Fruit fly (Drosophila melanogaster) whole organism, embryonic: ENCODE results near the gene wam.

Source experiments
- Asciz ChIP-seq: fragments of 200-800 bp; sonication (Bioruptor generic); optimal IDR thresholded peaks from 2 replicates; lab custom pipeline; 2017; ENCODE audit warnings: missing biosample characterization, mild to moderate bottlenecking, missing genetic modification characterization, missing genetic modification reagents
- Bdp1 ChIP-seq: fragments of 200-800 bp; sonication (Bioruptor generic); optimal IDR thresholded peaks from 3 replicates; lab custom pipeline; 2016; ENCODE audit warnings: missing biosample characterization, missing genetic modification characterization
- CG10565 ChIP-seq: fragments of 200-800 bp; sonication (Bioruptor generic); optimal IDR thresholded peaks from 3 replicates; lab custom pipeline; 2016; ENCODE audit warnings: missing biosample characterization, mild to moderate bottlenecking, missing genetic modification characterization
- CG15479 ChIP-seq: fragments of 200-800 bp; sonication (Bioruptor generic); optimal IDR thresholded peaks from 3 replicates; lab custom pipeline; 2019; ENCODE audit warnings: missing biosample characterization, mild to moderate bottlenecking, missing genetic modification characterization, moderate library complexity
- CG17186 ChIP-seq: fragments of 200-800 bp; sonication (Bioruptor generic); optimal IDR thresholded peaks from 3 replicates; lab custom pipeline; 2017; ENCODE audit warnings: missing biosample characterization, missing genetic modification reagents, missing genetic modification characterization
- CG18011 ChIP-seq: fragments of 200-800 bp; sonication (Bioruptor generic); optimal IDR thresholded peaks from 2 replicates; lab custom pipeline; 2017; ENCODE audit warnings: missing biosample characterization, missing genetic modification characterization, mild to moderate bottlenecking, moderate library complexity, missing genotype
- CG30403 ChIP-seq: fragments of 200-800 bp; sonication (Bioruptor generic); optimal IDR thresholded peaks from 3 replicates; lab custom pipeline; 2016; ENCODE audit warnings: missing biosample characterization, missing genetic modification characterization
- CG31388 ChIP-seq: fragments of 200-800 bp; sonication (Bioruptor generic); optimal IDR thresholded peaks from 2 replicates; lab custom pipeline; 2016; ENCODE audit warnings: missing biosample characterization, missing genetic modification characterization
- CG3163 ChIP-seq: fragments of 200-800 bp; sonication (Bioruptor generic); optimal IDR thresholded peaks from 3 replicates; lab custom pipeline; 2016; ENCODE audit warnings: missing biosample characterization, missing genetic modification characterization
- CG32772 ChIP-seq: fragments of 200-800 bp; sonication (Bioruptor generic); IDR thresholded peaks from 2 replicates; pipeline ENCODE4 v1.3.6; 2022; ENCODE audit warnings: missing biosample characterization, missing genetic modification characterization
- CG4360 ChIP-seq: fragments of 200-800 bp; sonication (Bioruptor generic); IDR thresholded peaks from 2 replicates; pipeline ENCODE4 v1.3.6; 2022; ENCODE audit warnings: missing biosample characterization, missing genetic modification characterization
- CG4404 ChIP-seq: fragments of 200-800 bp; sonication (Bioruptor generic); IDR thresholded peaks from 2 replicates; pipeline ENCODE4 v1.3.6; 2022; ENCODE audit warnings: missing biosample characterization, missing genetic modification characterization
- CG6689 ChIP-seq: fragments of 200-800 bp; sonication (Bioruptor generic); IDR thresholded peaks from 2 replicates; pipeline ENCODE4 v1.3.6; 2022; ENCODE audit warnings: missing biosample characterization, missing genetic modification characterization
- CG7556 ChIP-seq: fragments of 200-800 bp; sonication (Bioruptor generic); optimal IDR thresholded peaks from 2 replicates; lab custom pipeline; 2017; ENCODE audit warnings: missing biosample characterization, mild to moderate bottlenecking, missing genetic modification characterization
- CG7839 ChIP-seq: fragments of 200-800 bp; sonication (Bioruptor generic); optimal IDR thresholded peaks from 3 replicates; lab custom pipeline; 2018; ENCODE audit warnings: missing biosample characterization, mild to moderate bottlenecking, missing genetic modification characterization, moderate library complexity
- CG7987 ChIP-seq: fragments of 200-800 bp; sonication (Bioruptor generic); optimal IDR thresholded peaks from 2 replicates; lab custom pipeline; 2018; ENCODE audit warnings: missing biosample characterization, mild to moderate bottlenecking, missing genetic modification characterization, moderate library complexity
- CG8388 ChIP-seq: fragments of 200-800 bp; sonication (Bioruptor generic); optimal IDR thresholded peaks from 2 replicates; lab custom pipeline; 2019; ENCODE audit warnings: missing biosample characterization, mild to moderate bottlenecking, missing genetic modification characterization, moderate library complexity
- CG9797 ChIP-seq: fragments of 200-800 bp; sonication (Bioruptor generic); optimal IDR thresholded peaks from 3 replicates; lab custom pipeline; 2018; ENCODE audit warnings: missing biosample characterization, mild to moderate bottlenecking, missing genetic modification characterization
- Chrac-16 ChIP-seq: fragments of 200-800 bp; sonication (Bioruptor generic); optimal IDR thresholded peaks from 3 replicates; lab custom pipeline; 2016; ENCODE audit warnings: missing biosample characterization, missing genetic modification characterization
- E2f1 ChIP-seq: fragments of 200-800 bp; sonication (Bioruptor generic); IDR thresholded peaks from 2 replicates; pipeline ENCODE4 v1.3.6; 2022; ENCODE audit warnings: missing biosample characterization, missing genetic modification characterization
- E2f2 ChIP-seq: fragments of 200-800 bp; sonication (Bioruptor generic); IDR thresholded peaks from 2 replicates; pipeline ENCODE4 v1.3.6; 2022; ENCODE audit warnings: missing biosample characterization, missing genetic modification characterization
- Eip74EF ChIP-seq, 2 experiments: fragments of 200-800 bp in 1 of 2; fragments of >200 bp in 1 of 2; sonication (Bioruptor generic) in 1 of 2; optimal IDR thresholded peaks; 2 replicates each; lab custom pipeline; 2017 to 2019; ENCODE audit warnings: missing biosample characterization in 2 of 2, missing genetic modification characterization in 2 of 2, mild to moderate bottlenecking in 1 of 2, moderate library complexity in 1 of 2
- Lpt ChIP-seq: fragments of >200 bp; optimal IDR thresholded peaks from 2 replicates; lab custom pipeline; 2018; ENCODE audit warnings: missing biosample characterization, missing genetic modification characterization
- MBD-R2 ChIP-seq: fragments of 200-800 bp; sonication (Bioruptor generic); IDR thresholded peaks from 2 replicates; pipeline ENCODE4 v1.3.6; 2022; ENCODE audit warnings: missing biosample characterization, missing genetic modification characterization
- MESR4 ChIP-seq: fragments of 200-800 bp; sonication (Bioruptor generic); optimal IDR thresholded peaks from 2 replicates; lab custom pipeline; 2018; ENCODE audit warnings: missing biosample characterization, mild to moderate bottlenecking, missing genetic modification characterization, moderate library complexity
- Ptx1 ChIP-seq: fragments of 200-800 bp; sonication (Bioruptor generic); IDR thresholded peaks from 2 replicates; pipeline ENCODE4 v1.3.6; 2022; ENCODE audit warnings: missing biosample characterization, missing genetic modification characterization
- Stat92E ChIP-seq, 3 experiments: fragments of >200 bp in 2 of 3; fragments of 200-800 bp in 1 of 3; sonication (Bioruptor generic) in 1 of 3; optimal IDR thresholded peaks; 2 replicates each; lab custom pipeline; 2017 to 2019; ENCODE audit warnings: missing biosample characterization in 3 of 3, missing genetic modification characterization in 3 of 3, mild to moderate bottlenecking in 1 of 3, moderate library complexity in 1 of 3
- Trl ChIP-seq, 3 experiments: fragments of >200 bp in 2 of 3; fragments of 200-800 bp in 1 of 3; sonication (Bioruptor generic) in 1 of 3; optimal IDR thresholded peaks; 2 replicates in 1 of 3; 3 replicates in 2 of 3; lab custom pipeline; 2016 to 2017; ENCODE audit warnings: missing biosample characterization in 1 of 3, missing genetic modification characterization in 1 of 3
- Xbp1 ChIP-seq: fragments of 200-800 bp; sonication (Bioruptor generic); optimal IDR thresholded peaks from 3 replicates; lab custom pipeline; 2016; ENCODE audit warnings: missing biosample characterization, mild to moderate bottlenecking, missing genetic modification characterization
- ab ChIP-seq: fragments of 200-800 bp; sonication (Bioruptor generic); optimal IDR thresholded peaks from 2 replicates; lab custom pipeline; 2016; ENCODE audit warnings: missing biosample characterization, missing genetic modification characterization
- al ChIP-seq: fragments of 200-800 bp; sonication (Bioruptor generic); IDR thresholded peaks from 2 replicates; pipeline ENCODE4 v1.3.6; 2022; ENCODE audit warnings: missing biosample characterization, missing genetic modification characterization
- dan ChIP-seq: fragments of 200-800 bp; sonication (Bioruptor generic); IDR thresholded peaks from 2 replicates; pipeline ENCODE4 v1.3.6; 2022; ENCODE audit warnings: missing biosample characterization, missing genetic modification characterization
- danr ChIP-seq: fragments of 200-800 bp; sonication (Bioruptor generic); IDR thresholded peaks from 2 replicates; pipeline ENCODE4 v1.3.6; 2022; ENCODE audit warnings: missing biosample characterization, missing genetic modification characterization
- dmrt99B ChIP-seq: fragments of 200-800 bp; sonication (Bioruptor generic); optimal IDR thresholded peaks from 2 replicates; lab custom pipeline; 2018; ENCODE audit warnings: missing biosample characterization, mild to moderate bottlenecking, missing genetic modification characterization, moderate library complexity
- emc ChIP-seq: fragments of 200-800 bp; sonication (Bioruptor generic); optimal IDR thresholded peaks from 2 replicates; lab custom pipeline; 2016; ENCODE audit warnings: missing biosample characterization, missing genetic modification characterization
- fd96Cb ChIP-seq: fragments of 200-800 bp; sonication (Bioruptor generic); optimal IDR thresholded peaks from 2 replicates; lab custom pipeline; 2018; ENCODE audit warnings: missing biosample characterization, mild to moderate bottlenecking, missing genetic modification characterization, moderate library complexity
- ftz-f1 ChIP-seq: fragments of 200-800 bp; sonication (Bioruptor generic); optimal IDR thresholded peaks from 2 replicates; lab custom pipeline; 2016; ENCODE audit warnings: missing biosample characterization, missing genetic modification characterization
- fu2 ChIP-seq: fragments of 200-800 bp; sonication (Bioruptor generic); optimal IDR thresholded peaks from 2 replicates; lab custom pipeline; 2016; ENCODE audit warnings: missing biosample characterization, missing genetic modification characterization
- hkb ChIP-seq, 2 experiments: fragments of 200-800 bp in 1 of 2; fragments of >200 bp in 1 of 2; sonication (Bioruptor generic) in 1 of 2; IDR thresholded peaks in 1 of 2; optimal IDR thresholded peaks in 1 of 2; 2 replicates each; pipeline versions ENCODE4 v1.3.6 to Lab custom; 2017 to 2022; ENCODE audit warnings: missing biosample characterization in 1 of 2, missing genetic modification characterization in 1 of 2
- hth ChIP-seq: fragments of >200 bp; optimal IDR thresholded peaks from 2 replicates; lab custom pipeline; 2017; ENCODE audit warnings: inconsistent platforms
- lab ChIP-seq: fragments of 200-800 bp; sonication (Bioruptor generic); optimal IDR thresholded peaks from 3 replicates; lab custom pipeline; 2017; ENCODE audit warnings: missing biosample characterization, missing genetic modification characterization, mild to moderate bottlenecking, moderate library complexity, missing genetic modification reagents
- luna ChIP-seq: fragments of 200-800 bp; sonication (Bioruptor generic); optimal IDR thresholded peaks from 2 replicates; lab custom pipeline; 2016; ENCODE audit warnings: missing biosample characterization, missing genetic modification characterization
- maf-S ChIP-seq: fragments of 200-800 bp; sonication (Bioruptor generic); optimal IDR thresholded peaks from 2 replicates; lab custom pipeline; 2016; ENCODE audit warnings: missing biosample characterization, missing genetic modification characterization
- nom ChIP-seq: fragments of 200-800 bp; sonication (Bioruptor generic); optimal IDR thresholded peaks from 2 replicates; lab custom pipeline; 2017; ENCODE audit warnings: missing biosample characterization, missing genetic modification characterization, mild to moderate bottlenecking, moderate library complexity, missing genetic modification reagents
- pzg ChIP-seq: fragments of 200-800 bp; sonication (Bioruptor generic); optimal IDR thresholded peaks from 3 replicates; lab custom pipeline; 2018; ENCODE audit warnings: missing biosample characterization, mild to moderate bottlenecking, missing genetic modification characterization, moderate library complexity
- sima ChIP-seq: fragments of 200-800 bp; sonication (Bioruptor generic); optimal IDR thresholded peaks from 2 replicates; lab custom pipeline; 2016; ENCODE audit warnings: missing biosample characterization, missing genetic modification characterization
- tx ChIP-seq: fragments of 200-800 bp; sonication (Bioruptor generic); optimal IDR thresholded peaks from 2 replicates; lab custom pipeline; 2016; ENCODE audit warnings: missing biosample characterization, missing genetic modification characterization
- unc-4 ChIP-seq: fragments of 200-800 bp; sonication (Bioruptor generic); IDR thresholded peaks from 2 replicates; pipeline ENCODE4 v1.3.6; 2022; ENCODE audit warnings: missing biosample characterization, missing genetic modification characterization; ENCODE audit not compliant: partially characterized antibody
- zf30C ChIP-seq: fragments of 200-800 bp; sonication (Bioruptor generic); optimal IDR thresholded peaks from 3 replicates; lab custom pipeline; 2018; ENCODE audit warnings: missing biosample characterization, mild to moderate bottlenecking, missing genetic modification characterization

wam gene

dm6 chr3R:23251256-23251655, 36.6 kb downstream of the wam start, which contains the start of the genes Rad60 and EloA (continued):
- TF ChIP-seq sima (no peak), CG4404 (GFP tag; lab: Robert Waterston, UW) (peak; percentile 51), al (GFP tag; lab: Robert Waterston, UW) (peak; percentile 65; the same call in 1 of the 2 replicates), dan (GFP tag; lab: Robert Waterston, UW) (no peak), unc-4 (GFP tag; lab: Robert Waterston, UW) (peak; percentile 65), zf30C (no peak), CG17186 (GFP tag; lab: Kevin White, UChicago) (peak; percentile 83), CG31388 (peak; percentile 27), Stat92E (GFP tag; optimal IDR thresholded peaks at IDR 0.05; lab: Kevin White, UChicago) (peak in 1 of 3 experiments; percentile 68), Eip74EF (GFP tag; optimal IDR thresholded peaks at IDR 0.05; lab: Kevin White, UChicago) (no peak), maf-S (GFP tag; lab: Kevin White, UChicago) (peak; percentile 85), emc (GFP tag; lab: Kevin White, UChicago) (peak; percentile 67), CG32772 (peak; percentile 40; the same call in 1 of the 2 replicates), MBD-R2 (peak; percentile 99), CG3163 (GFP tag; lab: Kevin White, UChicago) (peak; percentile 58), dmrt99B (tag; lab: Kevin White, UChicago) (no peak), Chrac-16 (peak; percentile 85), CG15479 (GFP tag; lab: Kevin White, UChicago) (no peak), CG18011 (GFP tag; lab: Kevin White, UChicago) (peak; percentile 60), Ptx1 (GFP tag; lab: Robert Waterston, UW) (peak; percentile 71), ab (GFP tag; lab: Kevin White, UChicago) (peak; percentile 56), pzg (GFP tag; lab: Kevin White, UChicago) (peak; percentile 89), ftz-f1 (peak; percentile 77), tx (GFP tag; lab: Kevin White, UChicago) (peak; percentile 82), fd96Cb (peak; percentile 38), Trl (optimal IDR thresholded peaks at IDR 0.05; lab: Kevin White, UChicago) (no peak), Trl (GFP tag; optimal IDR thresholded peaks at IDR 0.05; lab: Kevin White, UChicago) (peak; percentile 90), luna (GFP tag; lab: Kevin White, UChicago) (peak; percentile 58), fu2 (GFP tag; lab: Kevin White, UChicago) (peak; percentile 82), CG10565 (GFP tag; lab: Kevin White, UChicago) (no peak), hkb (optimal IDR thresholded peaks at IDR 0.05; lab: Kevin White, UChicago) (peak; percentile 86), hkb (GFP tag; IDR thresholded peaks at IDR 0.05; lab: Robert Waterston, UW) (peak; percentile 70), E2f1 (GFP tag; lab: Robert Waterston, UW) (peak; percentile 49; the same call in 1 of the 2 replicates), E2f2 (GFP tag; lab: Robert Waterston, UW) (peak; percentile 73), Xbp1 (GFP tag; lab: Kevin White, UChicago) (peak; percentile 79), Bdp1 (GFP tag; lab: Kevin White, UChicago) (peak; percentile 82), hth (lab: Kevin White, UChicago) (no peak), CG7839 (tag; lab: Kevin White, UChicago) (peak; percentile 64), danr (GFP tag; lab: Robert Waterston, UW) (no peak; the same call in 1 of the 2 replicates), CG4360 (GFP tag; lab: Robert Waterston, UW) (no peak), CG30403 (GFP tag; lab: Kevin White, UChicago) (peak; percentile 88), nom (GFP tag; lab: Kevin White, UChicago) (peak; percentile 10), Lpt (GFP tag; lab: Kevin White, UChicago) (no peak), MESR4 (GFP tag; lab: Kevin White, UChicago) (peak; percentile 86), CG9797 (peak; percentile 51), CG7987 (GFP tag; lab: Kevin White, UChicago) (peak; percentile 16), CG6689 (peak; percentile 68), lab (peak; percentile 83), Asciz (peak; percentile 26), CG8388 (GFP tag; lab: Kevin White, UChicago) (peak; percentile 75), CG7556 (GFP tag; lab: Kevin White, UChicago) (peak; percentile 67)
